Worm (Caenorhabditis elegans) whole organism, midembryonic: ENCODE data around the gene grld-1.
A peak's percentile ranks its signal among the peaks of the same experiment; 100 is the strongest.

Experiments used
- T22C8.4 ChIP-seq: fragments of 200-800 bp; sonication (Bioruptor generic); IDR thresholded peaks from 2 replicates; pipeline ENCODE4 v1.3.6; 2022; ENCODE audit warnings: missing genetic modification characterization, missing compliant biosample characterization
- flt-1 ChIP-seq: fragments of 200-800 bp; sonication (Bioruptor generic); IDR thresholded peaks from 2 replicates; pipeline ENCODE4 v1.3.6; 2022; ENCODE audit warnings: missing genetic modification characterization, missing compliant biosample characterization
- med-1 ChIP-seq: sonication (generic microtip); optimal IDR thresholded peaks from 2 replicates; lab custom pipeline; 2017; ENCODE audit warnings: missing genetic modification characterization, mild to moderate bottlenecking, missing compliant biosample characterization, antibody characterized with exemption, missing genetic modification reagents; ENCODE audit not compliant: insufficient read depth
- ref-1 ChIP-seq: fragments of 200-800 bp; sonication (Bioruptor generic); conservative IDR thresholded peaks from 2 replicates; pipeline ENCODE4 v1.3.6; 2022; ENCODE audit warnings: missing genetic modification reagents, missing genetic modification characterization, missing compliant biosample characterization
- tab-1 ChIP-seq: fragments of 200-800 bp; sonication (Bioruptor generic); IDR thresholded peaks from 2 replicates; pipeline ENCODE4 v1.3.6; 2022; ENCODE audit warnings: missing genetic modification characterization, missing compliant biosample characterization
- ztf-23 ChIP-seq: fragments of 200-800 bp; sonication (Bioruptor generic); IDR thresholded peaks from 2 replicates; pipeline ENCODE4 v1.3.6; 2022; ENCODE audit warnings: missing genetic modification reagents, missing genetic modification characterization, missing compliant biosample characterization

ce11 chrIV:125881-126781, at the start of gene grld-1, which contains the start of gene cox-6C:
- TF ChIP-seq flt-1 (0 out of 2 replicates have a peak, but pooled peaks have one; percentile 3), med-1 (GFP tag; lab: Kevin White, UChicago) (no peak), ref-1 (no peak), T22C8.4 (GFP tag; lab: Robert Waterston, UW) (peak; percentile 60), tab-1 (GFP tag; lab: Robert Waterston, UW) (no peak), ztf-23 (GFP tag; lab: Robert Waterston, UW) (no peak)
